Fruit fly (Drosophila melanogaster) whole organism, prepupa: ENCODE measurements around the gene lilli.

ENCODE experiments used
- Blimp-1 ChIP-seq: fragments of 200-800 bp; sonication (Bioruptor generic); optimal IDR thresholded peaks from 3 replicates; lab custom pipeline; 2017; ENCODE audit warnings: missing biosample characterization, missing genetic modification characterization, mild to moderate bottlenecking, moderate library complexity, missing genetic modification reagents
- CG10631 ChIP-seq: fragments of 200-800 bp; sonication (Bioruptor generic); optimal IDR thresholded peaks from 2 replicates; lab custom pipeline; 2016; ENCODE audit warnings: missing biosample characterization, missing genetic modification characterization
- CG11762 ChIP-seq: fragments of 200-800 bp; sonication (Bioruptor generic); optimal IDR thresholded peaks from 3 replicates; lab custom pipeline; 2016; ENCODE audit warnings: missing biosample characterization, missing genetic modification characterization; ENCODE audit not compliant: insufficient read depth
- CG11902 ChIP-seq: fragments of 200-800 bp; sonication (Bioruptor generic); optimal IDR thresholded peaks from 3 replicates; lab custom pipeline; 2016; ENCODE audit warnings: missing biosample characterization, missing genetic modification characterization
- CG15336 ChIP-seq: fragments of 200-800 bp; sonication (Bioruptor generic); IDR thresholded peaks from 2 replicates; pipeline ENCODE4 v1.3.6; 2022; ENCODE audit warnings: missing biosample characterization, missing genetic modification characterization
- CG1621 ChIP-seq: fragments of 200-800 bp; sonication (Bioruptor generic); optimal IDR thresholded peaks from 3 replicates; lab custom pipeline; 2018; ENCODE audit warnings: missing biosample characterization, mild to moderate bottlenecking, missing genetic modification characterization
- CG16779 ChIP-seq: fragments of 200-800 bp; sonication (Bioruptor generic); optimal IDR thresholded peaks from 3 replicates; lab custom pipeline; 2017; ENCODE audit warnings: missing biosample characterization, mild to moderate bottlenecking, missing genetic modification characterization
- CG3032 ChIP-seq: fragments of 200-800 bp; optimal IDR thresholded peaks from 2 replicates; lab custom pipeline; 2019; ENCODE audit warnings: missing biosample characterization, mild to moderate bottlenecking, missing genetic modification characterization, moderate library complexity
- CG31627 ChIP-seq: fragments of 200-800 bp; sonication (Bioruptor generic); optimal IDR thresholded peaks from 3 replicates; lab custom pipeline; 2016; ENCODE audit warnings: missing biosample characterization, missing genetic modification characterization
- CG34406 ChIP-seq: fragments of 200-800 bp; sonication (Bioruptor generic); optimal IDR thresholded peaks from 3 replicates; lab custom pipeline; 2016; ENCODE audit warnings: missing biosample characterization, missing genetic modification characterization
- CG3919 ChIP-seq: fragments of 200-800 bp; sonication (Bioruptor generic); optimal IDR thresholded peaks from 3 replicates; lab custom pipeline; 2016; ENCODE audit warnings: missing biosample characterization, missing genetic modification characterization
- CG4318 ChIP-seq: fragments of 200-800 bp; sonication (Bioruptor generic); optimal IDR thresholded peaks from 3 replicates; lab custom pipeline; 2017; ENCODE audit warnings: missing biosample characterization, mild to moderate bottlenecking, missing genetic modification characterization
- CG6163 ChIP-seq: fragments of 200-800 bp; sonication (Bioruptor generic); IDR thresholded peaks from 3 replicates; pipeline ENCODE4 v1.3.6; 2022; ENCODE audit warnings: missing biosample characterization, missing genetic modification characterization
- CG6854 ChIP-seq: fragments of 200-800 bp; sonication (Bioruptor generic); optimal IDR thresholded peaks from 2 replicates; lab custom pipeline; 2017; ENCODE audit warnings: missing biosample characterization, mild to moderate bottlenecking, missing genetic modification characterization
- CG7368 ChIP-seq: fragments of 200-800 bp; sonication (Bioruptor generic); optimal IDR thresholded peaks from 3 replicates; lab custom pipeline; 2016; ENCODE audit warnings: missing biosample characterization, missing genetic modification characterization
- CG8119 ChIP-seq: fragments of 200-800 bp; sonication (Bioruptor generic); IDR thresholded peaks from 3 replicates; pipeline ENCODE4 v1.3.6; 2022; ENCODE audit warnings: missing biosample characterization, missing genetic modification characterization
- CG8319 ChIP-seq: fragments of 200-800 bp; sonication (Bioruptor generic); optimal IDR thresholded peaks from 3 replicates; lab custom pipeline; 2016; ENCODE audit warnings: missing biosample characterization, missing genetic modification characterization
- CG9139 ChIP-seq: fragments of 200-800 bp; sonication (Bioruptor generic); optimal IDR thresholded peaks from 3 replicates; lab custom pipeline; 2017; ENCODE audit warnings: missing biosample characterization, mild to moderate bottlenecking, missing genetic modification characterization
- Eip78C ChIP-seq: fragments of 200-800 bp; sonication (Bioruptor generic); peaks from one replicate; lab custom pipeline; 2016; ENCODE audit warnings: missing biosample characterization, missing genetic modification characterization
- Eip93F ChIP-seq: fragments of 200-800 bp; sonication (Bioruptor generic); optimal IDR thresholded peaks from 2 replicates; lab custom pipeline; 2016; ENCODE audit warnings: missing biosample characterization, mild to moderate bottlenecking, missing genetic modification characterization
- Ets21C ChIP-seq: fragments of 200-800 bp; sonication (Bioruptor generic); optimal IDR thresholded peaks from 3 replicates; lab custom pipeline; 2016; ENCODE audit warnings: missing biosample characterization, missing genetic modification characterization
- Ets96B ChIP-seq: fragments of 200-800 bp; optimal IDR thresholded peaks from 2 replicates; lab custom pipeline; 2019; ENCODE audit warnings: missing biosample characterization, mild to moderate bottlenecking, missing genetic modification characterization, moderate library complexity
- Gug ChIP-seq: fragments of 200-800 bp; sonication (Bioruptor generic); IDR thresholded peaks from 2 replicates; pipeline ENCODE4 v1.3.6; 2022; ENCODE audit warnings: missing biosample characterization, missing genetic modification characterization
- Hr38 ChIP-seq: sonication (Bioruptor generic); optimal IDR thresholded peaks from 2 replicates; lab custom pipeline; 2016; ENCODE audit warnings: missing biosample characterization, missing genetic modification characterization
- Hr39 ChIP-seq: fragments of 200-800 bp; sonication (Bioruptor generic); optimal IDR thresholded peaks from 2 replicates; lab custom pipeline; 2016; ENCODE audit warnings: missing biosample characterization, missing genetic modification characterization
- Hr4 ChIP-seq: fragments of 200-800 bp; sonication (Bioruptor generic); optimal IDR thresholded peaks from 3 replicates; lab custom pipeline; 2016; ENCODE audit warnings: missing biosample characterization, missing genetic modification characterization
- Met ChIP-seq: fragments of 200-800 bp; sonication (Bioruptor generic); optimal IDR thresholded peaks from 3 replicates; lab custom pipeline; 2016; ENCODE audit warnings: missing biosample characterization, missing genetic modification characterization
- OdsH ChIP-seq: fragments of 200-800 bp; sonication (Bioruptor generic); optimal IDR thresholded peaks from 3 replicates; lab custom pipeline; 2016; ENCODE audit warnings: missing biosample characterization, missing genetic modification characterization
- Smox ChIP-seq: fragments of 200-800 bp; sonication (Bioruptor generic); optimal IDR thresholded peaks from 3 replicates; lab custom pipeline; 2016; ENCODE audit warnings: missing biosample characterization, missing genetic modification characterization
- Sox102F ChIP-seq: fragments of 200-800 bp; sonication (Bioruptor generic); optimal IDR thresholded peaks from 2 replicates; lab custom pipeline; 2016; ENCODE audit warnings: missing biosample characterization, mild to moderate bottlenecking, missing genetic modification characterization
- Sox15 ChIP-seq: fragments of 200-800 bp; sonication (Bioruptor generic); optimal IDR thresholded peaks from 3 replicates; lab custom pipeline; 2016; ENCODE audit warnings: missing biosample characterization, missing genetic modification characterization
- cyc ChIP-seq: fragments of 200-800 bp; sonication (Bioruptor generic); optimal IDR thresholded peaks from 3 replicates; lab custom pipeline; 2016; ENCODE audit warnings: missing biosample characterization, missing genetic modification characterization
- dac ChIP-seq: fragments of 200-800 bp; sonication (Bioruptor generic); optimal IDR thresholded peaks from 2 replicates; lab custom pipeline; 2017; ENCODE audit warnings: missing biosample characterization, mild to moderate bottlenecking, missing genetic modification characterization
- dsx ChIP-seq: fragments of 200-800 bp; optimal IDR thresholded peaks from 3 replicates; lab custom pipeline; 2019; ENCODE audit warnings: missing biosample characterization, mild to moderate bottlenecking, missing genetic modification characterization, moderate library complexity; ENCODE audit not compliant: poor library complexity, severe bottlenecking
- eg ChIP-seq: fragments of 200-800 bp; sonication (Bioruptor generic); IDR thresholded peaks from 3 replicates; pipeline ENCODE4 v1.3.6; 2022; ENCODE audit warnings: missing biosample characterization, missing genetic modification characterization
- fd85E ChIP-seq: fragments of 200-800 bp; sonication (Bioruptor generic); optimal IDR thresholded peaks from 3 replicates; lab custom pipeline; 2016; ENCODE audit warnings: missing biosample characterization, missing genetic modification characterization
- fkh ChIP-seq: fragments of 200-800 bp; sonication (Bioruptor generic); optimal IDR thresholded peaks from 3 replicates; lab custom pipeline; 2017; ENCODE audit warnings: missing biosample characterization, mild to moderate bottlenecking, missing genetic modification characterization, moderate library complexity
- lz ChIP-seq: fragments of 200-800 bp; sonication (Bioruptor generic); optimal IDR thresholded peaks from 3 replicates; lab custom pipeline; 2016; ENCODE audit warnings: missing biosample characterization, missing genetic modification characterization
- pdm3 ChIP-seq: fragments of 200-800 bp; sonication (Bioruptor generic); optimal IDR thresholded peaks from 3 replicates; lab custom pipeline; 2016; ENCODE audit warnings: missing biosample characterization, missing genetic modification characterization
- salr ChIP-seq, 2 experiments: fragments of 200-800 bp; sonication (Bioruptor generic); optimal IDR thresholded peaks; 3 replicates each; lab custom pipeline; 2016 to 2018; ENCODE audit warnings: missing biosample characterization in 2 of 2, missing genetic modification characterization in 2 of 2, mild to moderate bottlenecking in 1 of 2
- spab ChIP-seq: fragments of 200-800 bp; sonication (Bioruptor generic); optimal IDR thresholded peaks from 2 replicates; lab custom pipeline; 2017; ENCODE audit warnings: missing biosample characterization, mild to moderate bottlenecking, missing genetic modification characterization, missing genetic modification reagents
- ss ChIP-seq, 2 experiments: fragments of 200-800 bp; sonication (Bioruptor generic); optimal IDR thresholded peaks; 2 replicates in 1 of 2; 3 replicates in 1 of 2; lab custom pipeline; 2017 to 2018; ENCODE audit warnings: mild to moderate bottlenecking in 2 of 2, missing biosample characterization in 2 of 2, missing genetic modification characterization in 2 of 2, moderate library complexity in 1 of 2
- svp ChIP-seq: fragments of 200-800 bp; sonication (Bioruptor generic); peaks from one replicate; lab custom pipeline; 2016; ENCODE audit warnings: missing biosample characterization, missing genetic modification characterization
- topi ChIP-seq: fragments of 200-800 bp; sonication (Bioruptor generic); optimal IDR thresholded peaks from 3 replicates; lab custom pipeline; 2016; ENCODE audit warnings: missing biosample characterization, missing genetic modification characterization
- vri ChIP-seq: fragments of 200-800 bp; sonication (Bioruptor generic); optimal IDR thresholded peaks from 3 replicates; lab custom pipeline; 2016; ENCODE audit warnings: missing biosample characterization, mild to moderate bottlenecking, missing genetic modification characterization

The lilli gene

DNA sequence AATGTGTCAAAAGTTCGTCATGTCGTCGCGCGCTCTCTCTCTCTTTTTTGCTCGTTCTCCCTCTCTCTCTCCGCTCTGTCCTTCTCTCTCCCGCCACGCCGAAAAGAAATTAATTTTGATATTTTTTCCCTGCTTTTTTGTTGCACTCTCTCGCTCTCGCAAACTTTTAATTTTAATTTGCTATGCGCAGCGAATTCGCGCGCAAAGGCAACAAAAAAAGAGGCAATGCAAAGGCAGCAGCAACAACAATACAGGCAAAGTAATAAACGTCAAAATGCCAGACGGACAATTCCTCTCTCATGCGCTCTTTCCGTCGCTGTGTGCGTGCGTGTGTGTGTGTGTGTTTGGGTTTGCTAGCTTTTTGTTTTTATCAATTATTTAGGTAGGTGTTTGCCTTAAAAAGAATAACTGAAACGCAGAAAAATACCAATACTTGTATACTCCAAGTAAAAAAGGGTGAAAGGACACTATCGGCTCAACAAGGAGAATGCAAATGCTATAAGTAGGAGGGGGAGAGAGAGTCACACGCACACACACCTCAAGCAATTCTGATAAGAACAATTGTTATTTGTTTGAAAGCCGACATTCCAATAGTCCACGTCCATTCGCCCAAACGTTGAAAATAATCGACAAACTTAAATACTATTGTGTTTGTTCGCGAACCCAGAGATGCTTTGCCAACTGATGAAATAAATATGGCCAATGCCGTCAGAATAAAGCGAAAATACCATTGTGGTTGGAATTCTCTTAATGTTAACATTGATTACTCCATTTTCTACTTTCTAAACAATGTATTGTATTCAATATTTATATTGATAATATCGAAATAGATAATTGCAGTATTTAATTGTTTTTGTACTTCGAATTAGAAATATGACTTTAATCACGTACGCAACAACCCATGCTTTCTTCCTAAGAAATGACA is 1.1 kb downstream of the lilli start (continued):
- TF ChIP-seq pdm3: no peak
- TF ChIP-seq fkh (GFP tag; lab: Kevin White, UChicago): no peak
- no peak for TF ChIP-seq cyc (GFP tag; lab: Kevin White, UChicago)
- TF ChIP-seq Hr4 (GFP tag; lab: Kevin White, UChicago): no peak
- TF ChIP-seq Sox102F (GFP tag; lab: Kevin White, UChicago): peak; percentile 41
- no peak for TF ChIP-seq CG3919
- peak; percentile 47 for TF ChIP-seq CG6854 (GFP tag; lab: Kevin White, UChicago)
- no peak for TF ChIP-seq CG34406
- no peak for TF ChIP-seq fd85E
- TF ChIP-seq Smox (GFP tag; lab: Kevin White, UChicago): no peak
- TF ChIP-seq CG31627 (GFP tag; lab: Kevin White, UChicago): no peak
- no peak for TF ChIP-seq CG4318 (GFP tag; lab: Kevin White, UChicago)
- TF ChIP-seq CG6163: peak; percentile 52; the same call in 2 of the 3 replicates

DNA sequence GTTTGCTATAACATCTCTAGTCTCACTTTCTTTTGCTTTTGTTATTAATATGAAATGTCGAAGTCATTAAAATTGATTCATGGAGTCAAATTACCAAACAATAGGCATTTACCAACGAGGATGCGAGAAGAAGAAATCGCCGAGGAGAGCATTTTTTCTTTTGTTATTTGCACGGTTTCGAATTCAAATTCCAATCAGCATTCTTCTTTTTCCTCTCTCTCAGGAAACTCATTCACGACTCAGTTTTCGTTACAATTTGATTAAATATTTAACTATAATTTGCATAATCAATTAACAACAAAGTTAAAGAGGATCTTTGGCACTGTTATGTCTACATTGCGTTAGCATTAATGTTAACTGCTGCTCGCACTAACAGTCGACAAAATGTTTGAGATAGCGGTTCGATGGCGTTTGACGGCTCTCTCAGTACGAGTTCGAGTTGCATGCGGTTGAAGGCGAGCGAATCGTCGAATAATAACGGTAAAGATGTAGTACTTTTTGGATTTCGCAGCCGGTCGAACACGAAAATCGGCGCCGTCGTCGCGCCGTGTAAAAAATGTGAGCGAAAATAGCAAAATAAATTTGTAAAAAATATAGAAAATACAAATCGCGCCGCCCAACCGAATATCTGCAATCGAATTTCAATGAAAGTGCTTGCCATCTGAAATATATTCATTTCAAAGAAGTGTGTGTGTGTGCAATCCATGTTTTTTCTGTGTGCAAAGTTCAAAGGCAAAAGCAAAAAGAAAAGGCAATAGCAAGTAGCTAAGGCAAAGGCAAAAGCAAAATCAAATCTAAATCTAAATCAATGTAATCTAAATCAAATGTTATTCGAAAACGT is 2.3 kb downstream of the lilli start:
- no peak for TF ChIP-seq CG10631 (GFP tag; lab: Kevin White, UChicago)
- no peak for TF ChIP-seq fkh (GFP tag; lab: Kevin White, UChicago)
- no peak for TF ChIP-seq CG8119 (GFP tag; lab: Robert Waterston, UW)
- TF ChIP-seq CG15336 (GFP tag; lab: Robert Waterston, UW): no peak
- TF ChIP-seq spab (GFP tag; lab: Kevin White, UChicago): no peak
- no peak for TF ChIP-seq CG9139 (GFP tag; lab: Kevin White, UChicago)
- TF ChIP-seq OdsH (GFP tag; lab: Kevin White, UChicago): no peak
- TF ChIP-seq Ets96B (tag; lab: Kevin White, UChicago): no peak
- no peak for TF ChIP-seq dac (GFP tag; lab: Kevin White, UChicago)
- TF ChIP-seq CG3032 (tag; lab: Kevin White, UChicago): no peak
- TF ChIP-seq CG3919: no peak
- TF ChIP-seq pdm3: no peak
- TF ChIP-seq eg (GFP tag; lab: Robert Waterston, UW): no peak
- no peak for TF ChIP-seq CG16779 (tag; lab: Kevin White, UChicago)
- TF ChIP-seq Ets21C (GFP tag; lab: Kevin White, UChicago): no peak
- no peak for TF ChIP-seq Sox15 (GFP tag; lab: Kevin White, UChicago)
- no peak for TF ChIP-seq vri (GFP tag; lab: Kevin White, UChicago)
- TF ChIP-seq CG1621 (tag; lab: Kevin White, UChicago): no peak
- peak in 1 of 2 experiments; percentile 13 for TF ChIP-seq ss (GFP tag; optimal IDR thresholded peaks at IDR 0.05; lab: Kevin White, UChicago)
- no peak for TF ChIP-seq CG7368 (GFP tag; lab: Kevin White, UChicago)
- TF ChIP-seq Gug: no peak
- no peak for TF ChIP-seq lz (GFP tag; lab: Kevin White, UChicago)
- TF ChIP-seq Hr38: no peak
- peak; percentile 76 for TF ChIP-seq svp (GFP tag; lab: Kevin White, UChicago)
- no peak for TF ChIP-seq fd85E
- no peak for TF ChIP-seq CG8319 (GFP tag; lab: Kevin White, UChicago)
- no peak for TF ChIP-seq Hr39
- TF ChIP-seq CG11762 (GFP tag; lab: Kevin White, UChicago): no peak
- TF ChIP-seq Eip78C: peak; percentile 71
- TF ChIP-seq cyc (GFP tag; lab: Kevin White, UChicago): no peak
- TF ChIP-seq salr (GFP tag; optimal IDR thresholded peaks at IDR 0.05; lab: Kevin White, UChicago): peak in 1 of 2 experiments; percentile 19
- no peak for TF ChIP-seq Hr4 (GFP tag; lab: Kevin White, UChicago)
- TF ChIP-seq CG11902 (GFP tag; lab: Kevin White, UChicago): no peak
- TF ChIP-seq CG31627 (GFP tag; lab: Kevin White, UChicago): no peak
- no peak for TF ChIP-seq Eip93F (GFP tag; lab: Kevin White, UChicago)
- no peak for TF ChIP-seq Met
- TF ChIP-seq dsx (GFP tag; lab: Kevin White, UChicago): no peak
- TF ChIP-seq CG6163: peak; percentile 21; the same call in 1 of the 3 replicates
- TF ChIP-seq Blimp-1 (GFP tag; lab: Kevin White, UChicago): no peak
- no peak for TF ChIP-seq CG34406
- no peak for TF ChIP-seq topi (GFP tag; lab: Kevin White, UChicago)
- TF ChIP-seq Sox102F (GFP tag; lab: Kevin White, UChicago): no peak
